Fruit fly (Drosophila melanogaster) whole organism, embryonic: ENCODE measurements around the gene CG12522.

ENCODE experiments used
- Atf-2 ChIP-seq: fragments of 200-800 bp; sonication (Bioruptor generic); optimal IDR thresholded peaks from 2 replicates; lab custom pipeline; 2016; ENCODE audit warnings: missing biosample characterization, missing genetic modification characterization
- B-H2 ChIP-seq: fragments of 200-800 bp; sonication (Bioruptor generic); optimal IDR thresholded peaks from 2 replicates; lab custom pipeline; 2018; ENCODE audit warnings: missing biosample characterization, mild to moderate bottlenecking, missing genetic modification characterization
- CG10209 ChIP-seq: fragments of 200-800 bp; sonication (Bioruptor generic); optimal IDR thresholded peaks from 3 replicates; lab custom pipeline; 2017; ENCODE audit warnings: missing biosample characterization, mild to moderate bottlenecking, missing genetic modification characterization, missing genetic modification reagents
- CG11247 ChIP-seq: fragments of 200-800 bp; sonication (Bioruptor generic); IDR thresholded peaks from 2 replicates; pipeline ENCODE4 v1.3.6; 2022; ENCODE audit warnings: missing biosample characterization, missing genetic modification characterization
- CG11456 ChIP-seq: fragments of 200-800 bp; sonication (Bioruptor generic); IDR thresholded peaks from 3 replicates; pipeline ENCODE4 v1.3.6; 2022; ENCODE audit warnings: missing biosample characterization, missing genetic modification characterization
- CG11696 ChIP-seq: fragments of 200-800 bp; sonication (Bioruptor generic); IDR thresholded peaks from 2 replicates; pipeline ENCODE4 v1.3.6; 2022; ENCODE audit warnings: missing biosample characterization, missing genetic modification characterization
- CG12391 ChIP-seq: fragments of 200-800 bp; sonication (Bioruptor generic); optimal IDR thresholded peaks from 3 replicates; lab custom pipeline; 2018; ENCODE audit warnings: missing biosample characterization, mild to moderate bottlenecking, missing genetic modification characterization, moderate library complexity
- CG13624 ChIP-seq: fragments of 200-800 bp; sonication (Bioruptor generic); optimal IDR thresholded peaks from 2 replicates; lab custom pipeline; 2016; ENCODE audit warnings: missing biosample characterization, missing genetic modification characterization
- CG14710 ChIP-seq: fragments of 200-800 bp; sonication (Bioruptor generic); optimal IDR thresholded peaks from 3 replicates; lab custom pipeline; 2019; ENCODE audit warnings: missing biosample characterization, mild to moderate bottlenecking, missing genetic modification characterization, moderate library complexity
- CG1603 ChIP-seq: fragments of 200-800 bp; sonication (Bioruptor generic); optimal IDR thresholded peaks from 2 replicates; lab custom pipeline; 2019; ENCODE audit warnings: missing biosample characterization, mild to moderate bottlenecking, missing genetic modification characterization, moderate library complexity
- CG16813 ChIP-seq: fragments of 200-800 bp; sonication (Bioruptor generic); IDR thresholded peaks from 3 replicates; pipeline ENCODE4 v1.3.6; 2022; ENCODE audit warnings: missing biosample characterization, missing genetic modification characterization; ENCODE audit not compliant: partially characterized antibody
- CG18764 ChIP-seq: fragments of 200-800 bp; sonication (Bioruptor generic); optimal IDR thresholded peaks from 3 replicates; lab custom pipeline; 2016; ENCODE audit warnings: missing biosample characterization, missing genetic modification characterization
- CG2199 ChIP-seq: fragments of 200-800 bp; sonication (Bioruptor generic); IDR thresholded peaks from 3 replicates; pipeline ENCODE4 v1.3.6; 2022; ENCODE audit warnings: missing biosample characterization, missing genetic modification characterization
- CG2678 ChIP-seq: fragments of 200-800 bp; sonication (Bioruptor generic); optimal IDR thresholded peaks from 3 replicates; lab custom pipeline; 2019; ENCODE audit warnings: missing biosample characterization, mild to moderate bottlenecking, missing genetic modification characterization, moderate library complexity
- CG3065 ChIP-seq: fragments of 200-800 bp; sonication (Bioruptor generic); optimal IDR thresholded peaks from 2 replicates; lab custom pipeline; 2016; ENCODE audit warnings: missing biosample characterization, missing genetic modification characterization
- CG32532 ChIP-seq: fragments of 200-800 bp; sonication (Bioruptor generic); IDR thresholded peaks from 2 replicates; pipeline ENCODE4 v1.3.6; 2022; ENCODE audit warnings: missing biosample characterization, missing genetic modification characterization
- CG32772 ChIP-seq: fragments of 200-800 bp; sonication (Bioruptor generic); IDR thresholded peaks from 2 replicates; pipeline ENCODE4 v1.3.6; 2022; ENCODE audit warnings: missing biosample characterization, missing genetic modification characterization
- CG33213 ChIP-seq: fragments of 200-800 bp; sonication (Bioruptor generic); optimal IDR thresholded peaks from 3 replicates; lab custom pipeline; 2016; ENCODE audit warnings: missing biosample characterization, missing genetic modification characterization
- CG4360 ChIP-seq: fragments of 200-800 bp; sonication (Bioruptor generic); IDR thresholded peaks from 2 replicates; pipeline ENCODE4 v1.3.6; 2022; ENCODE audit warnings: missing biosample characterization, missing genetic modification characterization
- CG7372 ChIP-seq: fragments of 200-800 bp; sonication (Bioruptor generic); IDR thresholded peaks from 2 replicates; pipeline ENCODE4 v1.3.6; 2022; ENCODE audit warnings: missing biosample characterization, missing genetic modification characterization
- CG7556 ChIP-seq: fragments of 200-800 bp; sonication (Bioruptor generic); optimal IDR thresholded peaks from 2 replicates; lab custom pipeline; 2017; ENCODE audit warnings: missing biosample characterization, mild to moderate bottlenecking, missing genetic modification characterization
- Dref ChIP-seq: fragments of 200-800 bp; sonication (Bioruptor generic); IDR thresholded peaks from 2 replicates; pipeline ENCODE4 v1.3.6; 2022; ENCODE audit warnings: missing biosample characterization, missing genetic modification characterization
- Elba2 ChIP-seq: fragments of 200-800 bp; sonication (Bioruptor generic); optimal IDR thresholded peaks from 3 replicates; lab custom pipeline; 2016; ENCODE audit warnings: missing biosample characterization, missing genetic modification characterization
- Ets97D ChIP-seq: fragments of 200-800 bp; sonication (Bioruptor generic); optimal IDR thresholded peaks from 3 replicates; lab custom pipeline; 2016; ENCODE audit warnings: missing biosample characterization, missing genetic modification characterization
- Fer1 ChIP-seq: fragments of 200-800 bp; sonication (Bioruptor generic); optimal IDR thresholded peaks from 2 replicates; lab custom pipeline; 2017; ENCODE audit warnings: missing biosample characterization, mild to moderate bottlenecking, missing genetic modification characterization
- Fer3 ChIP-seq: fragments of 200-800 bp; sonication (Bioruptor generic); optimal IDR thresholded peaks from 2 replicates; lab custom pipeline; 2018; ENCODE audit warnings: missing biosample characterization, mild to moderate bottlenecking, missing genetic modification characterization, moderate library complexity
- Gug ChIP-seq: fragments of 200-800 bp; sonication (Bioruptor generic); IDR thresholded peaks from 4 replicates; pipeline ENCODE4 v1.3.6; 2022; ENCODE audit warnings: missing biosample characterization, missing genetic modification characterization
- HLH54F ChIP-seq: fragments of 200-800 bp; sonication (Bioruptor generic); optimal IDR thresholded peaks from 3 replicates; lab custom pipeline; 2016; ENCODE audit warnings: missing biosample characterization, missing genetic modification characterization
- Hmr ChIP-seq: fragments of 200-800 bp; sonication (Bioruptor generic); optimal IDR thresholded peaks from 3 replicates; lab custom pipeline; 2017; ENCODE audit warnings: mild to moderate bottlenecking, missing biosample characterization, missing genetic modification reagents, missing genetic modification characterization
- Hr39 ChIP-seq: fragments of >200 bp; optimal IDR thresholded peaks from 2 replicates; lab custom pipeline; 2017
- Neu2 ChIP-seq: fragments of 200-800 bp; sonication (Bioruptor generic); optimal IDR thresholded peaks from 3 replicates; lab custom pipeline; 2016; ENCODE audit warnings: missing biosample characterization, missing genetic modification characterization, borderline replicate concordance
- YL-1 ChIP-seq: fragments of 200-800 bp; sonication (Bioruptor generic); optimal IDR thresholded peaks from 3 replicates; lab custom pipeline; 2017; ENCODE audit warnings: missing biosample characterization, mild to moderate bottlenecking, missing genetic modification characterization
- ap ChIP-seq: fragments of 200-800 bp; sonication (Bioruptor generic); IDR thresholded peaks from 2 replicates; pipeline ENCODE4 v1.3.6; 2022; ENCODE audit warnings: missing biosample characterization, missing genetic modification characterization
- br ChIP-seq: fragments of >200 bp; optimal IDR thresholded peaks from 2 replicates; lab custom pipeline; 2017
- cwo ChIP-seq: fragments of 200-800 bp; sonication (Bioruptor generic); optimal IDR thresholded peaks from 3 replicates; lab custom pipeline; 2017; ENCODE audit warnings: missing biosample characterization, missing genetic modification characterization, mild to moderate bottlenecking, moderate library complexity, missing genetic modification reagents
- danr ChIP-seq: fragments of 200-800 bp; sonication (Bioruptor generic); IDR thresholded peaks from 2 replicates; pipeline ENCODE4 v1.3.6; 2022; ENCODE audit warnings: missing biosample characterization, missing genetic modification characterization
- dpn ChIP-seq, 2 experiments: fragments of 200-800 bp; sonication (Bioruptor generic); optimal IDR thresholded peaks; 3 replicates each; lab custom pipeline; 2016; ENCODE audit warnings: missing biosample characterization in 2 of 2, missing genetic modification characterization in 2 of 2
- esg ChIP-seq: fragments of 200-800 bp; sonication (Bioruptor generic); conservative IDR thresholded peaks from 2 replicates; pipeline ENCODE4 v1.3.6; 2022; ENCODE audit warnings: missing biosample characterization, missing genetic modification characterization
- fd3F ChIP-seq: fragments of 200-800 bp; sonication (Bioruptor generic); optimal IDR thresholded peaks from 2 replicates; lab custom pipeline; 2018; ENCODE audit warnings: missing biosample characterization, mild to moderate bottlenecking, missing genetic modification characterization, moderate library complexity
- gcm2 ChIP-seq: fragments of 200-800 bp; sonication (Bioruptor generic); optimal IDR thresholded peaks from 2 replicates; lab custom pipeline; 2016; ENCODE audit warnings: missing biosample characterization, missing genetic modification characterization
- maf-S ChIP-seq: fragments of 200-800 bp; sonication (Bioruptor generic); optimal IDR thresholded peaks from 2 replicates; lab custom pipeline; 2016; ENCODE audit warnings: missing biosample characterization, missing genetic modification characterization
- mirr ChIP-seq: fragments of 200-800 bp; sonication (Bioruptor generic); optimal IDR thresholded peaks from 3 replicates; lab custom pipeline; 2018; ENCODE audit warnings: missing biosample characterization, mild to moderate bottlenecking, missing genetic modification characterization
- onecut ChIP-seq: fragments of 200-800 bp; sonication (Bioruptor generic); IDR thresholded peaks from 2 replicates; pipeline ENCODE4 v1.3.6; 2022; ENCODE audit warnings: missing biosample characterization, missing genetic modification characterization
- prd ChIP-seq, 3 experiments: fragments of >200 bp in 2 of 3; fragments of 200-800 bp in 1 of 3; sonication (Bioruptor generic) in 1 of 3; optimal IDR thresholded peaks in 2 of 3; IDR thresholded peaks in 1 of 3; 2 replicates in 2 of 3; 3 replicates in 1 of 3; pipeline versions ENCODE4 v1.3.6 to Lab custom; 2017 to 2022; ENCODE audit warnings: missing biosample characterization in 1 of 3, missing genetic modification characterization in 1 of 3
- run ChIP-seq: fragments of 200-800 bp; sonication (Bioruptor generic); optimal IDR thresholded peaks from 3 replicates; lab custom pipeline; 2018; ENCODE audit warnings: missing biosample characterization, mild to moderate bottlenecking, missing genetic modification characterization
- salm ChIP-seq: fragments of 200-800 bp; sonication (Bioruptor generic); optimal IDR thresholded peaks from 2 replicates; lab custom pipeline; 2018; ENCODE audit warnings: missing biosample characterization, mild to moderate bottlenecking, missing genetic modification characterization
- slp2 ChIP-seq: fragments of 200-800 bp; sonication (Bioruptor generic); optimal IDR thresholded peaks from 2 replicates; lab custom pipeline; 2016; ENCODE audit warnings: missing biosample characterization, missing genetic modification characterization
- sna ChIP-seq: fragments of 200-800 bp; sonication (Bioruptor generic); IDR thresholded peaks from 2 replicates; pipeline ENCODE4 v1.3.6; 2022; ENCODE audit warnings: missing biosample characterization, missing genetic modification characterization; ENCODE audit not compliant: partially characterized antibody
- so ChIP-seq: fragments of 200-800 bp; sonication (Bioruptor generic); IDR thresholded peaks from 3 replicates; pipeline ENCODE4 v1.3.6; 2022; ENCODE audit warnings: missing biosample characterization, missing genetic modification characterization
- ttk ChIP-seq: fragments of 200-800 bp; sonication (Bioruptor generic); IDR thresholded peaks from 2 replicates; pipeline ENCODE4 v2.1.2; 2022; ENCODE audit warnings: missing biosample characterization, missing genetic modification characterization

The CG12522 gene

dm6 chr3L:11074043-11074853 lies 33.8 kb upstream of the CG12522 start, which contains the start of the genes Pfdn2 and Noc1 (continued):
- TF ChIP-seq HLH54F (GFP tag; lab: Kevin White, UChicago) (no peak), so (GFP tag; lab: Robert Waterston, UW) (no peak), CG11247 (GFP tag; lab: Robert Waterston, UW) (no peak), CG2199 (GFP tag; lab: Robert Waterston, UW) (no peak), ap (GFP tag; lab: Robert Waterston, UW) (no peak), CG14710 (peak; percentile 73), Neu2 (GFP tag; lab: Kevin White, UChicago) (no peak), CG18764 (no peak), Hmr (GFP tag; lab: Kevin White, UChicago) (no peak), slp2 (GFP tag; lab: Kevin White, UChicago) (no peak), CG11456 (GFP tag; lab: Robert Waterston, UW) (no peak), danr (GFP tag; lab: Robert Waterston, UW) (0 out of 2 replicates have a peak, but pooled peaks have one; percentile 9), Ets97D (GFP tag; lab: Kevin White, UChicago) (no peak), run (tag; lab: Kevin White, UChicago) (no peak), CG10209 (peak; percentile 50), CG13624 (GFP tag; lab: Kevin White, UChicago) (no peak), br (lab: Kevin White, UChicago) (no peak), Gug (GFP tag; lab: Robert Waterston, UW) (0 out of 4 replicates have a peak, but pooled peaks have one; percentile 33), prd (optimal IDR thresholded peaks at IDR 0.05; lab: Kevin White, UChicago) (no peak), prd (GFP tag; IDR thresholded peaks at IDR 0.05; lab: Robert Waterston, UW) (peak; percentile 67), dpn (GFP tag; optimal IDR thresholded peaks at IDR 0.05; lab: Kevin White, UChicago) (peak in 1 of 2 experiments; percentile 67), Atf-2 (no peak), CG12391 (tag; lab: Kevin White, UChicago) (peak; percentile 89), esg (GFP tag; lab: Robert Waterston, UW) (peak; percentile 44; the same call in 1 of the 2 replicates), sna (no peak), CG32772 (peak; percentile 55), gcm2 (no peak), CG32532 (GFP tag; lab: Robert Waterston, UW) (peak; percentile 70), CG3065 (GFP tag; lab: Kevin White, UChicago) (no peak), salm (tag; lab: Kevin White, UChicago) (peak; percentile 12), YL-1 (GFP tag; lab: Kevin White, UChicago) (peak; percentile 33), Hr39 (lab: Kevin White, UChicago) (no peak), CG16813 (GFP tag; lab: Robert Waterston, UW) (no peak), fd3F (peak; percentile 53), Dref (GFP tag; lab: Robert Waterston, UW) (no peak), Elba2 (no peak), CG2678 (tag; lab: Kevin White, UChicago) (no peak), Fer3 (tag; lab: Kevin White, UChicago) (peak; percentile 20), B-H2 (GFP tag; lab: Kevin White, UChicago) (peak; percentile 29), CG1603 (tag; lab: Kevin White, UChicago) (no peak), CG7556 (GFP tag; lab: Kevin White, UChicago) (no peak), CG33213 (no peak), mirr (GFP tag; lab: Kevin White, UChicago) (no peak), Fer1 (GFP tag; lab: Kevin White, UChicago) (no peak), cwo (GFP tag; lab: Kevin White, UChicago) (peak; percentile 82), CG7372 (no peak), CG11696 (GFP tag; lab: Robert Waterston, UW) (no peak), maf-S (GFP tag; lab: Kevin White, UChicago) (no peak), onecut (GFP tag; lab: Robert Waterston, UW) (no peak), ttk (0 out of 2 replicates have a peak, but pooled peaks have one; percentile 27), CG4360 (GFP tag; lab: Robert Waterston, UW) (no peak)
